Fruit fly (Drosophila melanogaster): Measurements from ENCODE around the gene pygo.

DNA sequence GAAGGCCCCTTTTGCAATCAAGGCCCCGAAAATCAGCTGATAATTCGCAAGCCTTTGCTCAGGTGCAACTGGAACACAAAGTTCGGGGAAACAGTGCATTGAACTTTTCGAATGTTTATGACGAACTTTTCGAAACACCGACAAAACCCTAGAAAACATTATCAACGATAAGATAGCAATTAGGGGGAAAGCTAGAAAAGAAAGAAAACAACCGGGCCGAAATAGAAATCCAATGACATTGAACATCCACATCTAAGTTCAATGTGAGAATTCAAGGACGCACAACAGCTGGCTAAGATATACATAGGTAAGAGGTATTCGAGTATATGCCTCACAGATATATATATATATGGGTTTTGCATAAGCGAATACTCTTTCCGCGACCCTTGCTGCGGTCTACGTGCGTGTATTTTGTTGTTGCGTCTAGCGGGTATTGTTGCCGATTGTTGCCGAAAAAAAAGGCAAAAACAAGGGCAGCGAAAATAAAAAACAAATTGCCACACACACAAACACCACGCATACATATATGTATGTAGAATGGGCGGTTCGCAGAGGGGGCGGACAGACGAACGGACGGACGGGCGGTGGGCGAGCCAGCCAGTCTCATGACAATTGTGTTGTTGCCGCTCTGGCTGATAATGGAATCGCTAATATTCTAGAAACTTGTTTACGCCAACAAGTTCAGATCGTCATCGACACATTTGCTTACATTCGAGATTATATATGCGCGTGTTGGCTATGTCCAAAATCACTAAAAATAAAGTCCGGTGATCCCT lies 19.2 kb upstream of the pygo start:
- no peak for TF ChIP-seq Jra (GFP tag; optimal IDR thresholded peaks at IDR 0.05)
- peak; percentile 69 for TF ChIP-seq br (GFP tag; optimal IDR thresholded peaks at IDR 0.05)
- no peak for TF ChIP-seq Abd-B (GFP tag; optimal IDR thresholded peaks at IDR 0.05)
- no peak for TF ChIP-seq CG32264 (GFP tag; optimal IDR thresholded peaks at IDR 0.05)
